Fruit fly (Drosophila melanogaster): ENCODE results near the gene Etfb.

The Etfb gene

DNA sequence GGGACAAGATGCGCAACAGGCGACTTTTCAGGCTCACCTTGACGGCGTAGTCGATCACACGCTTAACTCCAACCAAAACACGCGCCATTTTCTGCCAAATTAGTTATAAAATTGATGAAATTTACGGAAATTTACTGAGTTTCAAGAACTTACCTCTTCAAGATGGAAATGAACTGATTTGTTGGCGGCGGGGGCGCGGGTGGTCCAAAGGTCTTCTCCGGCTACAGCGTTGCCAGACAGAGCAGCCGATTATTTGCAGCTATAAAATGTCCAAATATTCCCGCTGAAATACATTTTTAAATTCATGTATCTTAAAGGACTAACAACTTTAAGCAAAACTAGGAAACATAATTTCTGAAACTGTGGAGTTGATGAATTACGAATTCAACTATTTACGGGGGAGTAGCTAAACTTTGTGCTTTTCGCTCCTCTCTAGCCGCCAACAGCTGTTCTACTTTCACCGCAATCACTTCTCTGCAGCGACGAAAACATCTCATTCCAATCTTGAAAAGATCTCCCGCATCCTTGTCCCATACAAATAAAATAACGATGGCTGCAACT, at the start of gene Etfb, which contains the start of gene CG7789 (continued):
- TF ChIP-seq topi (GFP tag; optimal IDR thresholded peaks at IDR 0.05), result peak; percentile 88
- TF ChIP-seq Hr4 (GFP tag; optimal IDR thresholded peaks at IDR 0.05), result no peak
- TF ChIP-seq Hr38 (GFP tag; optimal IDR thresholded peaks at IDR 0.05), result peak; percentile 89
- TF ChIP-seq Lpt (GFP tag; optimal IDR thresholded peaks at IDR 0.05), result peak; percentile 91
- TF ChIP-seq CG9139 (GFP tag; optimal IDR thresholded peaks at IDR 0.05), result peak; percentile 98
- peak; percentile 78 for TF ChIP-seq fd59A (GFP tag; optimal IDR thresholded peaks at IDR 0.05)
- TF ChIP-seq Eip78C (GFP tag), result peak; percentile 96
- peak; percentile 89 for TF ChIP-seq CG3032 (tag; optimal IDR thresholded peaks at IDR 0.05)

DNA sequence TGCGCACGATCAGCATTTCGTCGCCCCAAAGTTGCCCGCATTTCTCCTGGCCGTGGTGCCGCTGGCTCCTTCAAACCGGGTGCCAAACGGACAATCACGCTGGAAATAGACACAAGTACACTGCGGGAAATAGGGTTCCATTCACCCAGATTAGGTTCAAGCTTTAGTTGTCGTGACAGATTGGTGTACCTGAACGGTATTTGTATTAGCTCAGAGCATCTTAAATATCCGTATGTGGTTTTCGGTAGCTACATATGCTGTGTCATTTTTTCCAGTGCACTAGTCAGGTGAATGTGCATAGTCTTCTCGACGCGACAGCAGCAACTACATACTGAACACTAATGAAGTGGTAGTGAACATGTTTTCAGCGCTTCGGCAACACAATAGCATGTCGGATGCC, 44.4 kb upstream of the Etfb start:
- TF ChIP-seq CG31627 (GFP tag; optimal IDR thresholded peaks at IDR 0.05), result no peak
- TF ChIP-seq Sox14 (GFP tag; optimal IDR thresholded peaks at IDR 0.05), result no peak
- TF ChIP-seq CG11294 (GFP tag; IDR thresholded peaks at IDR 0.05), result peak; percentile 50; the same call in 1 of the 2 replicates
- TF ChIP-seq dac (GFP tag; optimal IDR thresholded peaks at IDR 0.05), result peak; percentile 86
- no peak for TF ChIP-seq net (GFP tag; optimal IDR thresholded peaks at IDR 0.05)
- TF ChIP-seq CG6808 (GFP tag; optimal IDR thresholded peaks at IDR 0.05), result no peak
- peak; percentile 67 for TF ChIP-seq CG3032 (tag; optimal IDR thresholded peaks at IDR 0.05)
- TF ChIP-seq salr (GFP tag; optimal IDR thresholded peaks at IDR 0.05), result peak in 1 of 2 experiments; percentile 65
- TF ChIP-seq CG16779 (tag; optimal IDR thresholded peaks at IDR 0.05), result peak; percentile 9
- no peak for TF ChIP-seq CG6276 (GFP tag; optimal IDR thresholded peaks at IDR 0.05)
- no peak for TF ChIP-seq CG11902 (GFP tag; optimal IDR thresholded peaks at IDR 0.05)
- TF ChIP-seq CG34406 (GFP tag; optimal IDR thresholded peaks at IDR 0.05), result no peak
- TF ChIP-seq CG7368 (GFP tag; optimal IDR thresholded peaks at IDR 0.05), result peak; percentile 38
- TF ChIP-seq Ets21C (GFP tag; optimal IDR thresholded peaks at IDR 0.05), result no peak
- no peak for TF ChIP-seq Blimp-1 (GFP tag; optimal IDR thresholded peaks at IDR 0.05)
- TF ChIP-seq CG15336 (GFP tag; IDR thresholded peaks at IDR 0.05), result peak; percentile 92
- peak; percentile 61 for TF ChIP-seq fd59A (GFP tag; optimal IDR thresholded peaks at IDR 0.05)
- no peak for TF ChIP-seq fd85E (GFP tag; optimal IDR thresholded peaks at IDR 0.05)
- TF ChIP-seq OdsH (GFP tag; optimal IDR thresholded peaks at IDR 0.05), result no peak
- TF ChIP-seq eg (GFP tag; IDR thresholded peaks at IDR 0.05), result peak; percentile 91
- TF ChIP-seq CG10669 (GFP tag; optimal IDR thresholded peaks at IDR 0.05), result no peak
- TF ChIP-seq spab (GFP tag; optimal IDR thresholded peaks at IDR 0.05), result no peak
- no peak for TF ChIP-seq CG8319 (GFP tag; optimal IDR thresholded peaks at IDR 0.05)
- no peak for TF ChIP-seq topi (GFP tag; optimal IDR thresholded peaks at IDR 0.05)
- TF ChIP-seq ss (GFP tag; optimal IDR thresholded peaks at IDR 0.05), result no peak
- TF ChIP-seq svp (GFP tag), result no peak
- TF ChIP-seq Met (GFP tag; optimal IDR thresholded peaks at IDR 0.05), result no peak
- no peak for TF ChIP-seq pdm3 (GFP tag; optimal IDR thresholded peaks at IDR 0.05)
- peak; percentile 88 for TF ChIP-seq CG4318 (GFP tag; optimal IDR thresholded peaks at IDR 0.05)
- TF ChIP-seq CG9139 (GFP tag; optimal IDR thresholded peaks at IDR 0.05), result no peak
- TF ChIP-seq lz (GFP tag; optimal IDR thresholded peaks at IDR 0.05), result no peak
- no peak for TF ChIP-seq Eip75B (GFP tag; optimal IDR thresholded peaks at IDR 0.05)
- TF ChIP-seq Hr4 (GFP tag; optimal IDR thresholded peaks at IDR 0.05), result peak; percentile 93
- peak; percentile 66 for TF ChIP-seq CG1621 (tag; optimal IDR thresholded peaks at IDR 0.05)
- TF ChIP-seq CG3919 (GFP tag; optimal IDR thresholded peaks at IDR 0.05), result no peak
- TF ChIP-seq CG8119 (GFP tag; IDR thresholded peaks at IDR 0.05), result peak; percentile 91
- no peak for TF ChIP-seq esn (GFP tag; optimal IDR thresholded peaks at IDR 0.05)
- peak; percentile 91 for TF ChIP-seq CG6163 (GFP tag; IDR thresholded peaks at IDR 0.05)
- TF ChIP-seq CG11762 (GFP tag; optimal IDR thresholded peaks at IDR 0.05; ENCODE audit: insufficient read depth), result peak; percentile 5
- peak; percentile 10 for TF ChIP-seq CG8632 (GFP tag; optimal IDR thresholded peaks at IDR 0.05)
- TF ChIP-seq CG6854 (GFP tag; optimal IDR thresholded peaks at IDR 0.05), result no peak
- TF ChIP-seq Eip93F (GFP tag; optimal IDR thresholded peaks at IDR 0.05), result no peak
- TF ChIP-seq Sox102F (GFP tag; optimal IDR thresholded peaks at IDR 0.05), result no peak
- TF ChIP-seq CG6792 (GFP tag; optimal IDR thresholded peaks at IDR 0.05), result no peak
- peak; percentile 48 for TF ChIP-seq Lpt (GFP tag; optimal IDR thresholded peaks at IDR 0.05)
- peak; percentile 64 for TF ChIP-seq Ets96B (tag; optimal IDR thresholded peaks at IDR 0.05)
- no peak for TF ChIP-seq acj6 (GFP tag; optimal IDR thresholded peaks at IDR 0.05)
